Fruit fly (Drosophila melanogaster) whole organism, embryonic: ENCODE measurements around the gene CG18480.
"Not testable (repeated sequence)": the region's sequence is repeated elsewhere in the genome, so short reads cannot be mapped to it uniquely, and the experiment has no call there.

ENCODE experiments used
- CG11247 ChIP-seq: fragments of 200-800 bp; sonication (Bioruptor generic); IDR thresholded peaks from 2 replicates; pipeline ENCODE4 v1.3.6; 2022; ENCODE audit warnings: missing biosample characterization, missing genetic modification characterization
- CG11696 ChIP-seq: fragments of 200-800 bp; sonication (Bioruptor generic); IDR thresholded peaks from 2 replicates; pipeline ENCODE4 v1.3.6; 2022; ENCODE audit warnings: missing biosample characterization, missing genetic modification characterization
- CG15479 ChIP-seq: fragments of 200-800 bp; sonication (Bioruptor generic); optimal IDR thresholded peaks from 3 replicates; lab custom pipeline; 2019; ENCODE audit warnings: missing biosample characterization, mild to moderate bottlenecking, missing genetic modification characterization, moderate library complexity
- CG34422 ChIP-seq: fragments of 200-800 bp; sonication (Bioruptor generic); IDR thresholded peaks from 3 replicates; pipeline ENCODE4 v1.3.6; 2022; ENCODE audit warnings: missing biosample characterization, missing genetic modification characterization
- CG3847 ChIP-seq: fragments of 200-800 bp; sonication (Bioruptor generic); IDR thresholded peaks from 2 replicates; pipeline ENCODE4 v1.3.6; 2022; ENCODE audit warnings: missing biosample characterization, missing genetic modification characterization
- CG4424 ChIP-seq: fragments of 200-800 bp; sonication (Bioruptor generic); optimal IDR thresholded peaks from 3 replicates; lab custom pipeline; 2016; ENCODE audit warnings: missing biosample characterization, missing genetic modification characterization
- Dfd ChIP-seq, 2 experiments: fragments of >200 bp; optimal IDR thresholded peaks; 2 replicates each; lab custom pipeline; 2017; ENCODE audit warnings: missing biosample characterization in 2 of 2, missing genetic modification characterization in 2 of 2
- Ets97D ChIP-seq: fragments of 200-800 bp; sonication (Bioruptor generic); optimal IDR thresholded peaks from 3 replicates; lab custom pipeline; 2016; ENCODE audit warnings: missing biosample characterization, missing genetic modification characterization
- Gsc ChIP-seq: fragments of 200-800 bp; sonication (Bioruptor generic); IDR thresholded peaks from 2 replicates; pipeline ENCODE4 v1.3.6; 2022; ENCODE audit warnings: missing biosample characterization, missing genetic modification characterization
- Sox102F ChIP-seq: fragments of 200-800 bp; sonication (Bioruptor generic); optimal IDR thresholded peaks from 2 replicates; lab custom pipeline; 2018; ENCODE audit warnings: missing biosample characterization, mild to moderate bottlenecking, missing genetic modification characterization, moderate library complexity
- dati ChIP-seq: fragments of 200-800 bp; sonication (Bioruptor generic); IDR thresholded peaks from 2 replicates; pipeline ENCODE4 v1.3.6; 2022; ENCODE audit warnings: missing biosample characterization, missing genetic modification characterization
- emc ChIP-seq: fragments of 200-800 bp; sonication (Bioruptor generic); optimal IDR thresholded peaks from 2 replicates; lab custom pipeline; 2016; ENCODE audit warnings: missing biosample characterization, missing genetic modification characterization
- gfzf ChIP-seq: fragments of 200-800 bp; sonication (Bioruptor generic); optimal IDR thresholded peaks from 2 replicates; lab custom pipeline; 2016; ENCODE audit warnings: missing biosample characterization, mild to moderate bottlenecking, missing genetic modification characterization, moderate library complexity
- pan ChIP-seq, 4 experiments: fragments of >200 bp in 3 of 4; fragments of 200-800 bp in 1 of 4; sonication (Bioruptor generic) in 1 of 4; optimal IDR thresholded peaks in 3 of 4; IDR thresholded peaks in 1 of 4; 2 replicates each; pipeline versions ENCODE4 v1.3.6 to Lab custom; 2017 to 2022; ENCODE audit warnings: missing biosample characterization in 2 of 4, missing genetic modification characterization in 2 of 4, mixed read lengths in 1 of 4

dm6 chr2L:15659374-15659773 is 29.6 kb downstream of the CG18480 start, which contains the start of gene CG44141:
- not testable (repeated sequence) for TF ChIP-seq emc; CG4424 (GFP tag; lab: Kevin White, UChicago); CG34422 (GFP tag; lab: Robert Waterston, UW); Ets97D (GFP tag; lab: Kevin White, UChicago); pan (optimal IDR thresholded peaks at IDR 0.05; lab: Kevin White, UChicago); pan (GFP tag; optimal IDR thresholded peaks at IDR 0.05 in 1 of 2, IDR thresholded peaks at IDR 0.05 in 1 of 2); gfzf; Dfd (GFP tag; optimal IDR thresholded peaks at IDR 0.05; lab: Kevin White, UChicago); dati (GFP tag; lab: Robert Waterston, UW); Gsc (GFP tag; lab: Robert Waterston, UW); CG11247 (GFP tag; lab: Robert Waterston, UW); Sox102F (GFP tag; lab: Kevin White, UChicago); CG3847 (GFP tag; lab: Robert Waterston, UW); CG11696 (GFP tag; lab: Robert Waterston, UW); CG15479
